Worm (Caenorhabditis elegans) whole organism, L4 larva: ENCODE results near the gene F25B3.4.

Experiments used
- R02D3.7 ChIP-seq: fragments of 150-350 bp; sonication (generic microtip); optimal IDR thresholded peaks from 3 replicates; lab custom pipeline; 2014; ENCODE audit warnings: missing biosample characterization, missing genetic modification characterization
- Y5F2A.4 ChIP-seq: fragments of 200-800 bp; sonication (Bioruptor generic); optimal IDR thresholded peaks from 2 replicates; lab custom pipeline; 2018; ENCODE audit warnings: mild to moderate bottlenecking, missing genetic modification characterization, missing compliant biosample characterization
- ama-1 ChIP-seq: fragments of 150-350 bp; optimal IDR thresholded peaks from 2 replicates; lab custom pipeline; 2014; ENCODE audit warnings: inconsistent platforms, mixed read lengths
- ceh-28 ChIP-seq: fragments of 150-350 bp; optimal IDR thresholded peaks from 2 replicates; lab custom pipeline; 2014; ENCODE audit warnings: missing biosample characterization, missing genetic modification reagents, missing genetic modification characterization
- fos-1 ChIP-seq: fragments of 150-350 bp; optimal IDR thresholded peaks from 2 replicates; lab custom pipeline; 2014; ENCODE audit warnings: missing biosample characterization, missing genetic modification characterization
- lin-13 ChIP-seq: fragments of 150-350 bp; optimal IDR thresholded peaks from 2 replicates; lab custom pipeline; 2014; ENCODE audit warnings: missing biosample characterization, missing genetic modification reagents, missing genetic modification characterization
- mdl-1 ChIP-seq, 2 experiments: fragments of 150-350 bp in 1 of 2; sonication (generic microtip) in 1 of 2; optimal IDR thresholded peaks; 2 replicates each; lab custom pipeline; 2014 to 2017; ENCODE audit warnings: missing biosample characterization in 2 of 2, missing genetic modification characterization in 2 of 2
- mep-1 ChIP-seq: fragments of 150-350 bp; sonication (generic microtip); optimal IDR thresholded peaks from 3 replicates; lab custom pipeline; 2014; ENCODE audit warnings: missing biosample characterization, missing genetic modification characterization
- nhr-11 ChIP-seq: fragments of 150-350 bp; optimal IDR thresholded peaks from 2 replicates; lab custom pipeline; 2014; ENCODE audit warnings: missing biosample characterization, missing genetic modification characterization
- pqm-1 ChIP-seq: sonication (generic microtip); optimal IDR thresholded peaks from 2 replicates; lab custom pipeline; 2017; ENCODE audit warnings: missing biosample characterization, missing genetic modification characterization
- zfp-2 ChIP-seq: sonication (generic microtip); optimal IDR thresholded peaks from 2 replicates; lab custom pipeline; 2016; ENCODE audit warnings: mild to moderate bottlenecking, missing genetic modification characterization, missing compliant biosample characterization
- ztf-11 ChIP-seq: fragments of 150-350 bp; optimal IDR thresholded peaks from 2 replicates; lab custom pipeline; 2014; ENCODE audit warnings: missing biosample characterization, missing genetic modification characterization

DNA sequence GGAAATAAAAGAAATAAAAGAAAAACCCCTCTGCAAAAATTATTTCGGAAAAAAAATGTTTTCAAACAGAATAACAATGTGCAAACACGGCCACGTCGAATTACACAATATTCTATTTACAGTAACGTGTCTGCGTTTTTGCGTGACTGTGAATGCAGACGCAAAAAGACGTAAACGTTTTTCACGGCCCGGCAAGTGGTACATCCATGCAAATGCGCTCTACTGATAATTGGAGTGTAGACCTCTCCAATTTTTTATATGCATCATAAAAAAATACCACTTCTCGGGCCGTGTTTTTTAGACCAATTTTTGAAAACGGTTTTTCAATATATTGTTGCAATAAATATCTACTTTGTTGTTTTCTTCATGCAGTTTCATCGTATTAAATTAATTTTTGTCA lies 19.1 kb downstream of the F25B3.4 start, which contains the start of gene nstp-10:
- no peak for TF ChIP-seq mdl-1 (tag; optimal IDR thresholded peaks at IDR 0.05; lab: Kevin White, UChicago)
- peak; percentile 40 for TF ChIP-seq mep-1 (tag; lab: Kevin White, UChicago)
- TF ChIP-seq lin-13, result peak; percentile 34
- TF ChIP-seq ztf-11 (tag; lab: Kevin White, UChicago), result no peak
- no peak for TF ChIP-seq ama-1 (lab: Kevin White, UChicago)
- TF ChIP-seq nhr-11 (tag; lab: Kevin White, UChicago), result no peak
- no peak for TF ChIP-seq pqm-1 (tag; lab: Kevin White, UChicago)
- no peak for TF ChIP-seq Y5F2A.4 (GFP tag; lab: Kevin White, UChicago)
- no peak for TF ChIP-seq zfp-2
- no peak for TF ChIP-seq fos-1 (tag; lab: Kevin White, UChicago)
- no peak for TF ChIP-seq ceh-28
- TF ChIP-seq R02D3.7 (tag; lab: Kevin White, UChicago), result no peak
